Fruit fly (Drosophila melanogaster) whole organism, prepupa: ENCODE data around the gene Cyp4ae1.
A peak's percentile ranks its signal among the peaks of the same experiment; 100 is the strongest.

Experiments used
- Blimp-1 ChIP-seq: fragments of 200-800 bp; sonication (Bioruptor generic); optimal IDR thresholded peaks from 3 replicates; lab custom pipeline; 2017; ENCODE audit warnings: missing biosample characterization, missing genetic modification characterization, mild to moderate bottlenecking, moderate library complexity, missing genetic modification reagents
- CG10669 ChIP-seq: fragments of 200-800 bp; sonication (Bioruptor generic); optimal IDR thresholded peaks from 3 replicates; lab custom pipeline; 2018; ENCODE audit warnings: missing biosample characterization, mild to moderate bottlenecking, missing genetic modification characterization, moderate library complexity
- CG11294 ChIP-seq: fragments of 200-800 bp; sonication (Bioruptor generic); IDR thresholded peaks from 2 replicates; pipeline ENCODE4 v1.3.6; 2022; ENCODE audit warnings: missing biosample characterization, missing genetic modification characterization
- CG11762 ChIP-seq: fragments of 200-800 bp; sonication (Bioruptor generic); optimal IDR thresholded peaks from 3 replicates; lab custom pipeline; 2016; ENCODE audit warnings: missing biosample characterization, missing genetic modification characterization; ENCODE audit not compliant: insufficient read depth
- CG11902 ChIP-seq: fragments of 200-800 bp; sonication (Bioruptor generic); optimal IDR thresholded peaks from 3 replicates; lab custom pipeline; 2016; ENCODE audit warnings: missing biosample characterization, missing genetic modification characterization
- CG15336 ChIP-seq: fragments of 200-800 bp; sonication (Bioruptor generic); IDR thresholded peaks from 2 replicates; pipeline ENCODE4 v1.3.6; 2022; ENCODE audit warnings: missing biosample characterization, missing genetic modification characterization
- CG1621 ChIP-seq: fragments of 200-800 bp; sonication (Bioruptor generic); optimal IDR thresholded peaks from 3 replicates; lab custom pipeline; 2018; ENCODE audit warnings: missing biosample characterization, mild to moderate bottlenecking, missing genetic modification characterization
- CG16779 ChIP-seq: fragments of 200-800 bp; sonication (Bioruptor generic); optimal IDR thresholded peaks from 3 replicates; lab custom pipeline; 2017; ENCODE audit warnings: missing biosample characterization, mild to moderate bottlenecking, missing genetic modification characterization
- CG31627 ChIP-seq: fragments of 200-800 bp; sonication (Bioruptor generic); optimal IDR thresholded peaks from 3 replicates; lab custom pipeline; 2016; ENCODE audit warnings: missing biosample characterization, missing genetic modification characterization
- CG32006 ChIP-seq: fragments of 200-800 bp; sonication (Bioruptor generic); optimal IDR thresholded peaks from 3 replicates; lab custom pipeline; 2017; ENCODE audit warnings: missing biosample characterization, mild to moderate bottlenecking, missing genetic modification characterization
- CG34406 ChIP-seq: fragments of 200-800 bp; sonication (Bioruptor generic); optimal IDR thresholded peaks from 3 replicates; lab custom pipeline; 2016; ENCODE audit warnings: missing biosample characterization, missing genetic modification characterization
- CG3919 ChIP-seq: fragments of 200-800 bp; sonication (Bioruptor generic); optimal IDR thresholded peaks from 3 replicates; lab custom pipeline; 2016; ENCODE audit warnings: missing biosample characterization, missing genetic modification characterization
- CG4318 ChIP-seq: fragments of 200-800 bp; sonication (Bioruptor generic); optimal IDR thresholded peaks from 3 replicates; lab custom pipeline; 2017; ENCODE audit warnings: missing biosample characterization, mild to moderate bottlenecking, missing genetic modification characterization
- CG6163 ChIP-seq: fragments of 200-800 bp; sonication (Bioruptor generic); IDR thresholded peaks from 3 replicates; pipeline ENCODE4 v1.3.6; 2022; ENCODE audit warnings: missing biosample characterization, missing genetic modification characterization
- CG6276 ChIP-seq: fragments of 200-800 bp; sonication (Bioruptor generic); optimal IDR thresholded peaks from 2 replicates; lab custom pipeline; 2017; ENCODE audit warnings: missing biosample characterization, mild to moderate bottlenecking, missing genetic modification characterization
- CG6808 ChIP-seq: fragments of 200-800 bp; sonication (Bioruptor generic); optimal IDR thresholded peaks from 3 replicates; lab custom pipeline; 2017; ENCODE audit warnings: missing biosample characterization, missing genetic modification characterization, mild to moderate bottlenecking, moderate library complexity, missing genetic modification reagents
- CG6854 ChIP-seq: fragments of 200-800 bp; sonication (Bioruptor generic); optimal IDR thresholded peaks from 2 replicates; lab custom pipeline; 2017; ENCODE audit warnings: missing biosample characterization, mild to moderate bottlenecking, missing genetic modification characterization
- CG7368 ChIP-seq: fragments of 200-800 bp; sonication (Bioruptor generic); optimal IDR thresholded peaks from 3 replicates; lab custom pipeline; 2016; ENCODE audit warnings: missing biosample characterization, missing genetic modification characterization
- CG8119 ChIP-seq: fragments of 200-800 bp; sonication (Bioruptor generic); IDR thresholded peaks from 3 replicates; pipeline ENCODE4 v1.3.6; 2022; ENCODE audit warnings: missing biosample characterization, missing genetic modification characterization
- CG8319 ChIP-seq: fragments of 200-800 bp; sonication (Bioruptor generic); optimal IDR thresholded peaks from 3 replicates; lab custom pipeline; 2016; ENCODE audit warnings: missing biosample characterization, missing genetic modification characterization
- CG8632 ChIP-seq: fragments of 200-800 bp; sonication (Bioruptor generic); optimal IDR thresholded peaks from 3 replicates; lab custom pipeline; 2016; ENCODE audit warnings: missing biosample characterization, missing genetic modification characterization
- CG9139 ChIP-seq: fragments of 200-800 bp; sonication (Bioruptor generic); optimal IDR thresholded peaks from 3 replicates; lab custom pipeline; 2017; ENCODE audit warnings: missing biosample characterization, mild to moderate bottlenecking, missing genetic modification characterization
- Eip78C ChIP-seq: fragments of 200-800 bp; sonication (Bioruptor generic); peaks from one replicate; lab custom pipeline; 2016; ENCODE audit warnings: missing biosample characterization, missing genetic modification characterization
- Eip93F ChIP-seq: fragments of 200-800 bp; sonication (Bioruptor generic); optimal IDR thresholded peaks from 2 replicates; lab custom pipeline; 2016; ENCODE audit warnings: missing biosample characterization, mild to moderate bottlenecking, missing genetic modification characterization
- Hr38 ChIP-seq: sonication (Bioruptor generic); optimal IDR thresholded peaks from 2 replicates; lab custom pipeline; 2016; ENCODE audit warnings: missing biosample characterization, missing genetic modification characterization
- Hr4 ChIP-seq: fragments of 200-800 bp; sonication (Bioruptor generic); optimal IDR thresholded peaks from 3 replicates; lab custom pipeline; 2016; ENCODE audit warnings: missing biosample characterization, missing genetic modification characterization
- OdsH ChIP-seq: fragments of 200-800 bp; sonication (Bioruptor generic); optimal IDR thresholded peaks from 3 replicates; lab custom pipeline; 2016; ENCODE audit warnings: missing biosample characterization, missing genetic modification characterization
- Smox ChIP-seq: fragments of 200-800 bp; sonication (Bioruptor generic); optimal IDR thresholded peaks from 3 replicates; lab custom pipeline; 2016; ENCODE audit warnings: missing biosample characterization, missing genetic modification characterization
- Sox102F ChIP-seq: fragments of 200-800 bp; sonication (Bioruptor generic); optimal IDR thresholded peaks from 2 replicates; lab custom pipeline; 2016; ENCODE audit warnings: missing biosample characterization, mild to moderate bottlenecking, missing genetic modification characterization
- acj6 ChIP-seq: fragments of 200-800 bp; sonication (Bioruptor generic); optimal IDR thresholded peaks from 3 replicates; lab custom pipeline; 2016; ENCODE audit warnings: missing biosample characterization, missing genetic modification characterization
- cyc ChIP-seq: fragments of 200-800 bp; sonication (Bioruptor generic); optimal IDR thresholded peaks from 3 replicates; lab custom pipeline; 2016; ENCODE audit warnings: missing biosample characterization, missing genetic modification characterization
- dac ChIP-seq: fragments of 200-800 bp; sonication (Bioruptor generic); optimal IDR thresholded peaks from 2 replicates; lab custom pipeline; 2017; ENCODE audit warnings: missing biosample characterization, mild to moderate bottlenecking, missing genetic modification characterization
- dsx ChIP-seq: fragments of 200-800 bp; optimal IDR thresholded peaks from 3 replicates; lab custom pipeline; 2019; ENCODE audit warnings: missing biosample characterization, mild to moderate bottlenecking, missing genetic modification characterization, moderate library complexity; ENCODE audit not compliant: poor library complexity, severe bottlenecking
- eg ChIP-seq: fragments of 200-800 bp; sonication (Bioruptor generic); IDR thresholded peaks from 3 replicates; pipeline ENCODE4 v1.3.6; 2022; ENCODE audit warnings: missing biosample characterization, missing genetic modification characterization
- esn ChIP-seq: fragments of 200-800 bp; sonication (Bioruptor generic); optimal IDR thresholded peaks from 2 replicates; lab custom pipeline; 2016; ENCODE audit warnings: missing biosample characterization, mild to moderate bottlenecking, missing genetic modification characterization, moderate library complexity
- fd59A ChIP-seq: fragments of 200-800 bp; sonication (Bioruptor generic); optimal IDR thresholded peaks from 2 replicates; lab custom pipeline; 2017; ENCODE audit warnings: missing biosample characterization, mild to moderate bottlenecking, missing genetic modification characterization, missing genetic modification reagents
- fd85E ChIP-seq: fragments of 200-800 bp; sonication (Bioruptor generic); optimal IDR thresholded peaks from 3 replicates; lab custom pipeline; 2016; ENCODE audit warnings: missing biosample characterization, missing genetic modification characterization
- fkh ChIP-seq: fragments of 200-800 bp; sonication (Bioruptor generic); optimal IDR thresholded peaks from 3 replicates; lab custom pipeline; 2017; ENCODE audit warnings: missing biosample characterization, mild to moderate bottlenecking, missing genetic modification characterization, moderate library complexity
- lz ChIP-seq: fragments of 200-800 bp; sonication (Bioruptor generic); optimal IDR thresholded peaks from 3 replicates; lab custom pipeline; 2016; ENCODE audit warnings: missing biosample characterization, missing genetic modification characterization
- net ChIP-seq: fragments of 200-800 bp; sonication (Bioruptor generic); optimal IDR thresholded peaks from 3 replicates; lab custom pipeline; 2016; ENCODE audit warnings: missing biosample characterization, missing genetic modification characterization
- salr ChIP-seq, 2 experiments: fragments of 200-800 bp; sonication (Bioruptor generic); optimal IDR thresholded peaks; 3 replicates each; lab custom pipeline; 2016 to 2018; ENCODE audit warnings: missing biosample characterization in 2 of 2, missing genetic modification characterization in 2 of 2, mild to moderate bottlenecking in 1 of 2
- spab ChIP-seq: fragments of 200-800 bp; sonication (Bioruptor generic); optimal IDR thresholded peaks from 2 replicates; lab custom pipeline; 2017; ENCODE audit warnings: missing biosample characterization, mild to moderate bottlenecking, missing genetic modification characterization, missing genetic modification reagents
- ss ChIP-seq, 2 experiments: fragments of 200-800 bp; sonication (Bioruptor generic); optimal IDR thresholded peaks; 2 replicates in 1 of 2; 3 replicates in 1 of 2; lab custom pipeline; 2017 to 2018; ENCODE audit warnings: mild to moderate bottlenecking in 2 of 2, missing biosample characterization in 2 of 2, missing genetic modification characterization in 2 of 2, moderate library complexity in 1 of 2
- svp ChIP-seq: fragments of 200-800 bp; sonication (Bioruptor generic); peaks from one replicate; lab custom pipeline; 2016; ENCODE audit warnings: missing biosample characterization, missing genetic modification characterization
- topi ChIP-seq: fragments of 200-800 bp; sonication (Bioruptor generic); optimal IDR thresholded peaks from 3 replicates; lab custom pipeline; 2016; ENCODE audit warnings: missing biosample characterization, missing genetic modification characterization
- vri ChIP-seq: fragments of 200-800 bp; sonication (Bioruptor generic); optimal IDR thresholded peaks from 3 replicates; lab custom pipeline; 2016; ENCODE audit warnings: missing biosample characterization, mild to moderate bottlenecking, missing genetic modification characterization

Gene Cyp4ae1

DNA sequence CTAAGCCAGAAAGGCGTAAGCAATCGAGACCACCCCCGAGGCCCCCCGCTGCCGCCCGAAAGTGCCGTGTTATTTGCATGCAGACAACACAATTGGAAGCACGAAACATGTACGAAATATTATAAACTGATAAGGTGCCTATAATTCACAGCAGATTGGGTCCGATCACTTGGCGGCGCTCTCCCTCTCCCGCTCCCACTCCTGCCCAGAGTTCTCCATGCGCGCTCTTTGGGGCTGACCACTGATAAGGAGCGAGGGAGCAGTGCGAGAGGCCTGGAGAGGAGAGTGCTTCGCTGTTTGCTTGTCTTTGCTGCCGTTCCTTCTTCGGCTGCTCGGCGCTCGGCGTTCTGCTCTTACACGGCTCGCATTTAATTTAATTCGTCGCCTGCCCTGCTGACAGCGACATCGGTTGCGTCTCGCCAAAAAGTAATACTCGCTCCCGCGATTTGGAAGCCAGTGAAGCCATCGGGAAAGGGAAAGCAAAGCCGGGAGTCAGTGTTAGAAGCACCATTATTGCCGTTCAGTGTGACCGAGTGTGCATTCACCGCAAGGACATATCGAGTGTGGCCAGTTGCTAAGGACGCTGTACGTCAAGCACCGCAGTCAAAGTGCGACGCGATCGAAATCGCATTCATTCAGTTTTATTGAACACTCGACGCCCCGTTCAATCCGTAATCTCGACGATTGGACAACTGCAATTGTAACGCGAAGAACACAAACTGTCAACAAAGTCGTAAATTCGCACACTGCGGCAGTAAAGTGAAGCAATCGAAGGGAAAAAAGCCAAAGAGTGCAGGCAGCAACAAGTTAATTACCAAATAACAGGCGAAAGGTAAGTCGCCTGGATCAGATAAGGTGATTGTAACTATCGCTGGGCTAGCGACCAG lies 15.6 kb downstream of the Cyp4ae1 start:
- TF ChIP-seq CG9139 (GFP tag; lab: Kevin White, UChicago) (no peak), CG11902 (GFP tag; lab: Kevin White, UChicago) (no peak), lz (GFP tag; lab: Kevin White, UChicago) (no peak), fkh (GFP tag; lab: Kevin White, UChicago) (peak; percentile 17), eg (GFP tag; lab: Robert Waterston, UW) (no peak), salr (GFP tag; optimal IDR thresholded peaks at IDR 0.05; lab: Kevin White, UChicago) (no peak), CG8319 (GFP tag; lab: Kevin White, UChicago) (no peak), fd85E (no peak), CG34406 (GFP tag; lab: Kevin White, UChicago) (no peak), CG3919 (peak; percentile 8), Eip93F (GFP tag; lab: Kevin White, UChicago) (peak; percentile 38), CG10669 (no peak), net (peak; percentile 16), CG15336 (GFP tag; lab: Robert Waterston, UW) (peak; percentile 34; the same call in 1 of the 2 replicates), OdsH (GFP tag; lab: Kevin White, UChicago) (no peak), dac (no peak), CG31627 (GFP tag; lab: Kevin White, UChicago) (no peak), svp (GFP tag; lab: Kevin White, UChicago) (peak; percentile 84), Smox (GFP tag; lab: Kevin White, UChicago) (no peak), CG6808 (GFP tag; lab: Kevin White, UChicago) (no peak), CG6276 (GFP tag; lab: Kevin White, UChicago) (no peak), Eip78C (peak; percentile 19), esn (GFP tag; lab: Kevin White, UChicago) (no peak), Hr4 (no peak), CG11762 (no peak), vri (peak; percentile 75), CG6854 (GFP tag; lab: Kevin White, UChicago) (peak; percentile 7), CG16779 (tag; lab: Kevin White, UChicago) (peak; percentile 14), spab (no peak), Sox102F (no peak)

DNA sequence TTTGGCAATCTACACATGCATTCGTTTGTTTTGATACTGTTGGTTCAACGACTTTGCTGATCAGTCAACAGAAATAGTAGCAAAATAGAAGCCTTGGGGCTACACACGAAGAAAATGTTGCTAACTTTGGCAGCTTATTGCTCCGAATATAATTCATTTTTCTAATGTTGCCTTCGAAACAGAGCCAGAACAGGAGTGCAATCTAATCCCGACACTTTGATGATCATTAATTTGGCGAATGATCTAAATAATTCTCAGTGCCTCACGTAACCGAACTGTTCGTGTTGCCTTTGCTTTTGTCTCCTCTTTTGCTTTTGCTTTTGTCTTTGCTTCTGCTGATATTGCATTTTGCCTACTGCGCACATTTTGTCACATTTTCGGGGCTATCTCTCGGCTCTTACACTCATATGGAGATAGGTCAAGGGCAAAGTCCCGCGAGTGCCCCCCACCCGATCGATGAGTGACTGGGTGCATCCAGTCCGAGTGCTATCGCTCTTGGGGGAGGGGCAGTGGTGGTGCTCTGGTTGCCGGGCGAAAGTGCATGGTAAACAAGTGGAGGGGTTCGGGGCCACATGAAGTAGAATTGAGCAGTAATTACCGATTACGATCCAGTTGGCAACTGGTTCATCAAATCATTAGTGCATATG lies 17.4 kb downstream of the Cyp4ae1 start:
- peak; percentile 1 for TF ChIP-seq CG6276 (GFP tag; lab: Kevin White, UChicago)
- peak; percentile 31 for TF ChIP-seq CG10669
- peak; percentile 45 for TF ChIP-seq topi (GFP tag; lab: Kevin White, UChicago)
- TF ChIP-seq Hr38 (GFP tag; lab: Kevin White, UChicago) = no peak
- TF ChIP-seq fd59A = no peak
- no peak for TF ChIP-seq CG1621 (tag; lab: Kevin White, UChicago)
- peak; percentile 19 for TF ChIP-seq CG6808 (GFP tag; lab: Kevin White, UChicago)
- TF ChIP-seq Smox (GFP tag; lab: Kevin White, UChicago) = peak; percentile 51
- no peak for TF ChIP-seq CG4318 (GFP tag; lab: Kevin White, UChicago)
- TF ChIP-seq CG3919 = peak; percentile 21
- TF ChIP-seq CG8632 (GFP tag; lab: Kevin White, UChicago) = peak; percentile 0
- TF ChIP-seq acj6 = peak; percentile 40
- TF ChIP-seq CG8119 (GFP tag; lab: Robert Waterston, UW) = peak; percentile 53; the same call in 2 of the 3 replicates
- no peak for TF ChIP-seq dac
- TF ChIP-seq OdsH (GFP tag; lab: Kevin White, UChicago) = peak; percentile 52
- TF ChIP-seq CG11294 (GFP tag; lab: Robert Waterston, UW) = peak; percentile 44; the same call in 1 of the 2 replicates
- peak; percentile 30 for TF ChIP-seq net
- TF ChIP-seq CG32006 (GFP tag; lab: Kevin White, UChicago) = peak; percentile 35
- TF ChIP-seq Eip93F (GFP tag; lab: Kevin White, UChicago) = no peak
- peak; percentile 69; the same call in 1 of the 3 replicates for TF ChIP-seq eg (GFP tag; lab: Robert Waterston, UW)
- TF ChIP-seq esn (GFP tag; lab: Kevin White, UChicago) = peak; percentile 56
- peak; percentile 62; the same call in 2 of the 3 replicates for TF ChIP-seq CG6163 (GFP tag; lab: Robert Waterston, UW)
- peak; percentile 40 for TF ChIP-seq cyc (GFP tag; lab: Kevin White, UChicago)
- TF ChIP-seq CG7368 (GFP tag; lab: Kevin White, UChicago) = peak; percentile 20
- TF ChIP-seq CG11902 (GFP tag; lab: Kevin White, UChicago) = no peak
- peak; percentile 2 to 27 for TF ChIP-seq ss (GFP tag; optimal IDR thresholded peaks at IDR 0.05; lab: Kevin White, UChicago)
- TF ChIP-seq Blimp-1 = no peak
- peak; percentile 100 for TF ChIP-seq svp (GFP tag; lab: Kevin White, UChicago)
- TF ChIP-seq dsx (GFP tag; lab: Kevin White, UChicago) = no peak
- TF ChIP-seq fkh (GFP tag; lab: Kevin White, UChicago) = no peak
